Fruit fly (Drosophila melanogaster) whole organism, pupa: Measurements from ENCODE around the gene CG13694.

Source experiments
- CG10348 ChIP-seq: fragments of 200-800 bp; sonication (Bioruptor generic); IDR thresholded peaks from 2 replicates; pipeline ENCODE4 v1.3.6; 2022; ENCODE audit warnings: missing biosample characterization, missing genetic modification characterization
- CG12605 ChIP-seq: fragments of 200-800 bp; sonication (Bioruptor generic); IDR thresholded peaks from 2 replicates; pipeline ENCODE4 v1.3.6; 2022; ENCODE audit warnings: missing biosample characterization, missing genetic modification characterization
- CG13204 ChIP-seq: fragments of 200-800 bp; sonication (Bioruptor generic); optimal IDR thresholded peaks from 2 replicates; lab custom pipeline; 2018; ENCODE audit warnings: missing biosample characterization, mild to moderate bottlenecking, missing genetic modification characterization, moderate library complexity
- CG17806 ChIP-seq: fragments of 200-800 bp; sonication (Bioruptor generic); optimal IDR thresholded peaks from 2 replicates; lab custom pipeline; 2018; ENCODE audit warnings: missing biosample characterization, mild to moderate bottlenecking, missing genetic modification characterization, moderate library complexity
- CG32121 ChIP-seq: fragments of 200-800 bp; sonication (Bioruptor generic); IDR thresholded peaks from 2 replicates; pipeline ENCODE4 v1.3.6; 2022; ENCODE audit warnings: missing biosample characterization, missing genetic modification characterization
- CG4496 ChIP-seq: fragments of 200-800 bp; sonication (Bioruptor generic); IDR thresholded peaks from 3 replicates; pipeline ENCODE4 v1.3.6; 2022; ENCODE audit warnings: missing biosample characterization, missing genetic modification characterization
- CG8301 ChIP-seq: fragments of 200-800 bp; sonication (Bioruptor generic); optimal IDR thresholded peaks from 2 replicates; lab custom pipeline; 2018; ENCODE audit warnings: missing biosample characterization, mild to moderate bottlenecking, missing genetic modification characterization
- D1 ChIP-seq: fragments of 200-800 bp; sonication (Bioruptor generic); optimal IDR thresholded peaks from 2 replicates; lab custom pipeline; 2018; ENCODE audit warnings: missing biosample characterization, mild to moderate bottlenecking, missing genetic modification characterization, moderate library complexity
- EcR ChIP-seq: fragments of 200-800 bp; sonication (Bioruptor generic); optimal IDR thresholded peaks from 3 replicates; lab custom pipeline; 2019; ENCODE audit warnings: missing biosample characterization, missing genetic modification characterization, mild to moderate bottlenecking, moderate library complexity, missing genetic modification reagents
- Ets98B ChIP-seq: fragments of 200-800 bp; sonication (Bioruptor generic); IDR thresholded peaks from 2 replicates; pipeline ENCODE4 v1.3.6; 2022; ENCODE audit warnings: missing biosample characterization, missing genetic modification characterization
- Pif1A ChIP-seq: fragments of 200-800 bp; sonication (Bioruptor generic); optimal IDR thresholded peaks from 3 replicates; lab custom pipeline; 2016; ENCODE audit warnings: missing biosample characterization, missing genetic modification characterization
- gl ChIP-seq: fragments of 200-800 bp; sonication (Bioruptor generic); optimal IDR thresholded peaks from 2 replicates; lab custom pipeline; 2018; ENCODE audit warnings: missing biosample characterization, mild to moderate bottlenecking, missing genetic modification characterization

DNA sequence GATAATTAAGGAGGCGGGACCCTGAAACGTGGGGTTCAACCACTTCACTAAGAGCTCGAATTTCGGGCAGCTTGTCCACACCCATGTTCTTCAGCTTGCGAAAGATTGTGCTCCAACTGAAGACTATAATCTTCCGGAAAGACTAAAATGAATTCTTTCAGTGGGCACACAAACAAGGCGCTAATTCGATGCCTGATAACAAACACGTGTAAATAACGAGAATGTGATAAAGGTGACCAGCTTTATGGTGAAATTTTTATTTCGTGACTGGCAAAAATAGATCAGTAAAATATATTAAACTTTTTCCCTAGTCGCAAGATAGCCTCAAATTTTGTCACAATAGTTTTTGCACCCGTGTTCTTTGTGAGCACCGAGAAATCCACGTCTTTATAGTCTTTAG, 24.6 kb upstream of the CG13694 start, which contains the start of the genes CG31975 and ovm:
- no peak for TF ChIP-seq CG4496 (GFP tag; lab: Robert Waterston, UW)
- TF ChIP-seq D1 (tag; lab: Kevin White, UChicago), result no peak
- no peak for TF ChIP-seq CG12605
- no peak for TF ChIP-seq CG13204
- no peak for TF ChIP-seq EcR (GFP tag; lab: Kevin White, UChicago)
- no peak for TF ChIP-seq gl
- TF ChIP-seq CG17806 (tag; lab: Kevin White, UChicago), result no peak
- TF ChIP-seq CG8301 (tag; lab: Kevin White, UChicago), result no peak
- no peak for TF ChIP-seq Ets98B (GFP tag; lab: Robert Waterston, UW)
- no peak for TF ChIP-seq CG10348 (GFP tag; lab: Robert Waterston, UW)
- no peak for TF ChIP-seq CG32121
- TF ChIP-seq Pif1A (GFP tag; lab: Kevin White, UChicago), result no peak
